Worm (Caenorhabditis elegans): Measurements from ENCODE around the gene str-30.

DNA sequence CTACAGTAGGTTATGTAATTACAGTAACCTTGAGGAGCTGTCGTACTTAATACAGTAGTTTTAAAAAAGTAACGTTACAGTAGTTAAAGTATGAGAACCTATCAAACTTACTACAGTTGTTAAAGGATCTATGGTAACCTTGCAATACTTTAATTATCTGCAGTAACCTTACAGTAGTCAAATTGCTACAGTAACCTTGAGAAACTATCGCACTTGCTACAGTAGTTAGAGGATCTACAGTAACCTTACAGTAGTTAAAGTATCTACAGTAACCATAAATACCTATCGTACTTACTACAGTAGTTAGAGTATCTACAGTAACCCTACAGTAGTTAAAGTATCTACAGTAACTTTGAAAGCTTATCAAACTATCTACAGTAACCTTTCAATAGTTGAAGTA is 13.3 kb upstream of the str-30 start:
- no peak for TF ChIP-seq elt-2 (tag; optimal IDR thresholded peaks at IDR 0.05)
- no peak for TF ChIP-seq fkh-6 (tag; optimal IDR thresholded peaks at IDR 0.05)
- no peak for TF ChIP-seq elt-4 (tag; optimal IDR thresholded peaks at IDR 0.05)
- TF ChIP-seq ama-1 (optimal IDR thresholded peaks at IDR 0.05) = no peak
- no peak for TF ChIP-seq Y22D7AL.16 (tag; optimal IDR thresholded peaks at IDR 0.05)
- no peak for TF ChIP-seq ceh-24 (tag; optimal IDR thresholded peaks at IDR 0.05)
- no peak for TF ChIP-seq pax-1 (tag; optimal IDR thresholded peaks at IDR 0.05)
- no peak for TF ChIP-seq nhr-11 (tag; optimal IDR thresholded peaks at IDR 0.05)
- TF ChIP-seq ceh-19 (GFP tag; optimal IDR thresholded peaks at IDR 0.05) = no peak
- no peak for TF ChIP-seq pqm-1 (tag; optimal IDR thresholded peaks at IDR 0.05)
- TF ChIP-seq ets-4 (tag; optimal IDR thresholded peaks at IDR 0.05) = no peak
- TF ChIP-seq T23F11.4 (GFP tag; optimal IDR thresholded peaks at IDR 0.05) = no peak
- TF ChIP-seq ztf-16 (tag; optimal IDR thresholded peaks at IDR 0.05) = no peak
- no peak for TF ChIP-seq tbx-2 (tag; optimal IDR thresholded peaks at IDR 0.05)
